Worm (Caenorhabditis elegans): ENCODE data around the gene Y39A1A.22.

ce11 chrIII:10653479-10653878, 53.3 kb downstream of the Y39A1A.22 start:
- no peak for TF ChIP-seq sptf-2 (GFP tag; optimal IDR thresholded peaks at IDR 0.05)
- TF ChIP-seq hrde-1 (tag; optimal IDR thresholded peaks at IDR 0.05; ENCODE audit: borderline replicate concordance) = no peak
- no peak for TF ChIP-seq F57C9.4 (tag; optimal IDR thresholded peaks at IDR 0.05)
- no peak for TF ChIP-seq ama-1 (optimal IDR thresholded peaks at IDR 0.05)
- no peak for TF ChIP-seq ama-1 (GFP tag; optimal IDR thresholded peaks at IDR 0.05)
- no peak for TF ChIP-seq ztf-18 (tag; optimal IDR thresholded peaks at IDR 0.05)
- no peak for TF ChIP-seq nfya-2 (GFP tag; IDR thresholded peaks at IDR 0.05)
- TF ChIP-seq K12H6.12 (tag; optimal IDR thresholded peaks at IDR 0.05) = no peak
- no peak for TF ChIP-seq egl-44 (GFP tag; IDR thresholded peaks at IDR 0.05)
- no peak for TF ChIP-seq ceh-58 (GFP tag; IDR thresholded peaks at IDR 0.05)
